Fruit fly (Drosophila melanogaster): ENCODE measurements around the gene S6k.

S6k gene

dm6 chr3L:5764922-5765843 is 45.5 kb downstream of the S6k start, which contains the start of gene CG10576 (continued):
- peak; percentile 91 for TF ChIP-seq BEAF-32 (GFP tag; optimal IDR thresholded peaks at IDR 0.05)
- TF ChIP-seq CG9609 (GFP tag; optimal IDR thresholded peaks at IDR 0.05) = no peak
- no peak for TF ChIP-seq h (optimal IDR thresholded peaks at IDR 0.05)
- no peak for TF ChIP-seq CG6272 (GFP tag; IDR thresholded peaks at IDR 0.05)
- TF ChIP-seq CG31365 (tag; optimal IDR thresholded peaks at IDR 0.05) = no peak
- TF ChIP-seq psq (GFP tag; optimal IDR thresholded peaks at IDR 0.05) = no peak
- no peak for TF ChIP-seq HLH3B (GFP tag; IDR thresholded peaks at IDR 0.05)
- TF ChIP-seq nerfin-2 (GFP tag; IDR thresholded peaks at IDR 0.05; ENCODE audit: partially characterized antibody) = no peak
- no peak for TF ChIP-seq Chrac-16 (GFP tag; optimal IDR thresholded peaks at IDR 0.05)
- TF ChIP-seq CG7963 (GFP tag; IDR thresholded peaks at IDR 0.05; ENCODE audit: partially characterized antibody) = no peak
- TF ChIP-seq slou (GFP tag; optimal IDR thresholded peaks at IDR 0.05) = no peak
- TF ChIP-seq HLHmδ (GFP tag; optimal IDR thresholded peaks at IDR 0.05) = peak; percentile 2
- no peak for TF ChIP-seq tio (GFP tag; optimal IDR thresholded peaks at IDR 0.05)
- 0 out of 2 replicates have a peak, but pooled peaks have one; percentile 45 for TF ChIP-seq sna (GFP tag; IDR thresholded peaks at IDR 0.05; ENCODE audit: partially characterized antibody)
- TF ChIP-seq Pdp1 (GFP tag; optimal IDR thresholded peaks at IDR 0.05) = peak in 1 of 2 experiments; percentile 95
- TF ChIP-seq dimm (GFP tag; IDR thresholded peaks at IDR 0.05) = no peak
- no peak for TF ChIP-seq CG11723 (GFP tag; optimal IDR thresholded peaks at IDR 0.05)
- TF ChIP-seq Six4 (GFP tag; optimal IDR thresholded peaks at IDR 0.05) = no peak
- no peak for TF ChIP-seq CG10366 (GFP tag; IDR thresholded peaks at IDR 0.05)
- TF ChIP-seq sug (tag; optimal IDR thresholded peaks at IDR 0.05) = no peak
- no peak for TF ChIP-seq crol (GFP tag; IDR thresholded peaks at IDR 0.05)
- no peak for TF ChIP-seq nerfin-1 (tag; optimal IDR thresholded peaks at IDR 0.05)
- peak; percentile 17 for TF ChIP-seq CG3995 (GFP tag; optimal IDR thresholded peaks at IDR 0.05)
- TF ChIP-seq Ets97D (GFP tag; optimal IDR thresholded peaks at IDR 0.05) = peak; percentile 73
- no peak for TF ChIP-seq croc (GFP tag; conservative IDR thresholded peaks at IDR 0.05)
- no peak for TF ChIP-seq Abd-B (GFP tag; optimal IDR thresholded peaks at IDR 0.05)
- no peak for TF ChIP-seq bsh (GFP tag; optimal IDR thresholded peaks at IDR 0.05)
- peak; percentile 36 for TF ChIP-seq CG16863 (GFP tag; optimal IDR thresholded peaks at IDR 0.05)
- TF ChIP-seq Mad (GFP tag; optimal IDR thresholded peaks at IDR 0.05) = no peak
- TF ChIP-seq Fer2 (tag; optimal IDR thresholded peaks at IDR 0.05) = no peak
- no peak for TF ChIP-seq br (optimal IDR thresholded peaks at IDR 0.05)
- TF ChIP-seq ham (GFP tag; IDR thresholded peaks at IDR 0.05) = no peak
- TF ChIP-seq CG10462 (GFP tag; optimal IDR thresholded peaks at IDR 0.05) = no peak
- peak; percentile 57 for TF ChIP-seq CG17829 (tag; optimal IDR thresholded peaks at IDR 0.05)
- TF ChIP-seq da (GFP tag; optimal IDR thresholded peaks at IDR 0.05) = no peak
- TF ChIP-seq lilli (GFP tag; optimal IDR thresholded peaks at IDR 0.05) = peak; percentile 24
- TF ChIP-seq wek (GFP tag; optimal IDR thresholded peaks at IDR 0.05) = no peak
- TF ChIP-seq CG11247 (GFP tag; IDR thresholded peaks at IDR 0.05) = no peak
- peak; percentile 96 for TF ChIP-seq phol (tag; optimal IDR thresholded peaks at IDR 0.05)
- TF ChIP-seq Ets65A (GFP tag) = peak; percentile 75
- peak; percentile 84 for TF ChIP-seq pzg (GFP tag; optimal IDR thresholded peaks at IDR 0.05)
- no peak for TF ChIP-seq sens-2 (GFP tag; IDR thresholded peaks at IDR 0.05)
- no peak for TF ChIP-seq CG1832 (GFP tag; optimal IDR thresholded peaks at IDR 0.05)
- TF ChIP-seq Max (GFP tag; optimal IDR thresholded peaks at IDR 0.05) = peak; percentile 93
- peak; percentile 56 for TF ChIP-seq Dref (GFP tag; IDR thresholded peaks at IDR 0.05)
- TF ChIP-seq pfk (GFP tag; optimal IDR thresholded peaks at IDR 0.05) = no peak
- no peak for TF ChIP-seq H15 (GFP tag; IDR thresholded peaks at IDR 0.05)
- no peak for TF ChIP-seq CG11398 (GFP tag; optimal IDR thresholded peaks at IDR 0.05)
- TF ChIP-seq Dad (GFP tag; optimal IDR thresholded peaks at IDR 0.05) = peak; percentile 6
- TF ChIP-seq Hmx (GFP tag; optimal IDR thresholded peaks at IDR 0.05) = no peak

Measured in whole organism, embryonic.